Fruit fly (Drosophila melanogaster) whole organism, embryonic: Measurements from ENCODE around the gene CG2021.

Experiments used
- Aef1 ChIP-seq: fragments of 200-800 bp; sonication (Bioruptor generic); IDR thresholded peaks from 3 replicates; pipeline ENCODE4 v1.3.6; 2022; ENCODE audit warnings: missing biosample characterization, missing genetic modification characterization
- CG10267 ChIP-seq: fragments of 200-800 bp; sonication (Bioruptor generic); optimal IDR thresholded peaks from 2 replicates; lab custom pipeline; 2018; ENCODE audit warnings: missing biosample characterization, mild to moderate bottlenecking, missing genetic modification characterization, moderate library complexity
- CG10543 ChIP-seq: fragments of 200-800 bp; sonication (Bioruptor generic); optimal IDR thresholded peaks from 3 replicates; lab custom pipeline; 2017; ENCODE audit warnings: missing biosample characterization, mild to moderate bottlenecking, missing genetic modification characterization, moderate library complexity
- CG12071 ChIP-seq: fragments of 200-800 bp; sonication (Bioruptor generic); optimal IDR thresholded peaks from 3 replicates; lab custom pipeline; 2018; ENCODE audit warnings: missing biosample characterization, mild to moderate bottlenecking, missing genetic modification characterization
- CG12769 ChIP-seq: fragments of 200-800 bp; sonication (Bioruptor generic); optimal IDR thresholded peaks from 2 replicates; lab custom pipeline; 2019; ENCODE audit warnings: missing biosample characterization, mild to moderate bottlenecking, missing genetic modification characterization, moderate library complexity
- CG14441 ChIP-seq: fragments of 200-800 bp; sonication (Bioruptor generic); IDR thresholded peaks from 2 replicates; pipeline ENCODE4 v1.3.6; 2022; ENCODE audit warnings: missing biosample characterization, missing genetic modification characterization
- CG15269 ChIP-seq: fragments of 200-800 bp; sonication (Bioruptor generic); optimal IDR thresholded peaks from 2 replicates; lab custom pipeline; 2018; ENCODE audit warnings: missing biosample characterization, mild to moderate bottlenecking, missing genetic modification characterization, moderate library complexity
- CG1603 ChIP-seq: fragments of 200-800 bp; sonication (Bioruptor generic); optimal IDR thresholded peaks from 2 replicates; lab custom pipeline; 2019; ENCODE audit warnings: missing biosample characterization, mild to moderate bottlenecking, missing genetic modification characterization, moderate library complexity
- CG17359 ChIP-seq: fragments of 200-800 bp; sonication (Bioruptor generic); optimal IDR thresholded peaks from 3 replicates; lab custom pipeline; 2018; ENCODE audit warnings: missing biosample characterization, mild to moderate bottlenecking, missing genetic modification characterization, moderate library complexity
- CG17912 ChIP-seq: fragments of 200-800 bp; sonication (Bioruptor generic); optimal IDR thresholded peaks from 2 replicates; lab custom pipeline; 2018; ENCODE audit warnings: missing biosample characterization, mild to moderate bottlenecking, missing genetic modification characterization
- CG18599 ChIP-seq: fragments of 200-800 bp; sonication (Bioruptor generic); optimal IDR thresholded peaks from 3 replicates; lab custom pipeline; 2017; ENCODE audit warnings: missing biosample characterization, missing genetic modification characterization, mild to moderate bottlenecking, moderate library complexity, missing genetic modification reagents
- CG2678 ChIP-seq: fragments of 200-800 bp; sonication (Bioruptor generic); optimal IDR thresholded peaks from 3 replicates; lab custom pipeline; 2019; ENCODE audit warnings: missing biosample characterization, mild to moderate bottlenecking, missing genetic modification characterization, moderate library complexity
- CG2712 ChIP-seq: fragments of 200-800 bp; optimal IDR thresholded peaks from 3 replicates; lab custom pipeline; 2019; ENCODE audit warnings: missing biosample characterization, mild to moderate bottlenecking, missing genetic modification characterization, moderate library complexity
- CG30020 ChIP-seq: fragments of 200-800 bp; optimal IDR thresholded peaks from 2 replicates; lab custom pipeline; 2019; ENCODE audit warnings: missing biosample characterization, mild to moderate bottlenecking, missing genetic modification characterization, moderate library complexity
- CG3065 ChIP-seq: fragments of 200-800 bp; sonication (Bioruptor generic); optimal IDR thresholded peaks from 2 replicates; lab custom pipeline; 2016; ENCODE audit warnings: missing biosample characterization, missing genetic modification characterization
- CG3281 ChIP-seq: fragments of 200-800 bp; sonication (Bioruptor generic); optimal IDR thresholded peaks from 3 replicates; lab custom pipeline; 2017; ENCODE audit warnings: missing biosample characterization, mild to moderate bottlenecking, missing genetic modification characterization
- CG3995 ChIP-seq: fragments of 200-800 bp; sonication (Bioruptor generic); optimal IDR thresholded peaks from 3 replicates; lab custom pipeline; 2016; ENCODE audit warnings: missing biosample characterization, missing genetic modification characterization
- CG4820 ChIP-seq: fragments of 200-800 bp; sonication (Bioruptor generic); optimal IDR thresholded peaks from 3 replicates; lab custom pipeline; 2016; ENCODE audit warnings: missing biosample characterization, missing genetic modification characterization
- CG5180 ChIP-seq: fragments of 200-800 bp; sonication (Bioruptor generic); optimal IDR thresholded peaks from 3 replicates; lab custom pipeline; 2017; ENCODE audit warnings: missing biosample characterization, missing genetic modification characterization, mild to moderate bottlenecking, moderate library complexity, missing genetic modification reagents
- CG6813 ChIP-seq: fragments of 200-800 bp; sonication (Bioruptor generic); optimal IDR thresholded peaks from 2 replicates; lab custom pipeline; 2017; ENCODE audit warnings: missing biosample characterization, missing genetic modification characterization, mild to moderate bottlenecking, moderate library complexity, missing genetic modification reagents
- Dad ChIP-seq: fragments of 200-800 bp; sonication (Bioruptor generic); optimal IDR thresholded peaks from 3 replicates; lab custom pipeline; 2016; ENCODE audit warnings: missing biosample characterization, missing genetic modification characterization
- Dbx ChIP-seq: fragments of 200-800 bp; sonication (Bioruptor generic); IDR thresholded peaks from 3 replicates; pipeline ENCODE4 v1.3.6; 2022; ENCODE audit warnings: missing biosample characterization, missing genetic modification characterization
- Deaf1 ChIP-seq: fragments of 200-800 bp; optimal IDR thresholded peaks from 3 replicates; lab custom pipeline; 2019; ENCODE audit warnings: missing biosample characterization, mild to moderate bottlenecking, missing genetic modification characterization, moderate library complexity
- ERR ChIP-seq: fragments of 200-800 bp; sonication (Bioruptor generic); optimal IDR thresholded peaks from 2 replicates; lab custom pipeline; 2016; ENCODE audit warnings: missing biosample characterization, missing genetic modification characterization
- Fer1 ChIP-seq: fragments of 200-800 bp; sonication (Bioruptor generic); optimal IDR thresholded peaks from 2 replicates; lab custom pipeline; 2017; ENCODE audit warnings: missing biosample characterization, mild to moderate bottlenecking, missing genetic modification characterization
- GATAe ChIP-seq: fragments of 200-800 bp; sonication (Bioruptor generic); conservative IDR thresholded peaks from 2 replicates; pipeline ENCODE4 v1.3.6; 2022; ENCODE audit warnings: missing biosample characterization, missing genetic modification characterization
- Hmr ChIP-seq: fragments of 200-800 bp; sonication (Bioruptor generic); optimal IDR thresholded peaks from 3 replicates; lab custom pipeline; 2017; ENCODE audit warnings: mild to moderate bottlenecking, missing biosample characterization, missing genetic modification reagents, missing genetic modification characterization
- Hr51 ChIP-seq, 2 experiments: fragments of 200-800 bp; sonication (Bioruptor generic); optimal IDR thresholded peaks; 2 replicates in 1 of 2; 3 replicates in 1 of 2; lab custom pipeline; 2016 to 2018; ENCODE audit warnings: missing biosample characterization in 2 of 2, missing genetic modification characterization in 2 of 2, mild to moderate bottlenecking in 1 of 2, moderate library complexity in 1 of 2
- Med ChIP-seq: fragments of 200-800 bp; sonication (Bioruptor generic); peaks from one replicate; lab custom pipeline; 2016; ENCODE audit warnings: missing biosample characterization, missing genetic modification characterization, mild to moderate bottlenecking, inconsistent platforms, moderate library complexity
- PHDP ChIP-seq: fragments of 200-800 bp; sonication (Bioruptor generic); optimal IDR thresholded peaks from 3 replicates; lab custom pipeline; 2018; ENCODE audit warnings: missing biosample characterization, mild to moderate bottlenecking, missing genetic modification characterization, moderate library complexity
- Usf ChIP-seq: fragments of 200-800 bp; sonication (Bioruptor generic); optimal IDR thresholded peaks from 2 replicates; lab custom pipeline; 2017; ENCODE audit warnings: missing genotype, missing biosample characterization, missing genetic modification characterization
- ase ChIP-seq: fragments of 200-800 bp; sonication (Bioruptor generic); IDR thresholded peaks from 3 replicates; pipeline ENCODE4 v1.3.6; 2022; ENCODE audit warnings: missing biosample characterization, missing genetic modification characterization
- bbx ChIP-seq: fragments of 200-800 bp; sonication (Bioruptor generic); IDR thresholded peaks from 2 replicates; pipeline ENCODE4 v1.3.6; 2022; ENCODE audit warnings: missing biosample characterization, missing genetic modification characterization; ENCODE audit not compliant: partially characterized antibody
- br ChIP-seq: fragments of >200 bp; optimal IDR thresholded peaks from 2 replicates; lab custom pipeline; 2017
- btn ChIP-seq: fragments of 200-800 bp; sonication (Bioruptor generic); optimal IDR thresholded peaks from 2 replicates; lab custom pipeline; 2016; ENCODE audit warnings: missing biosample characterization, missing genetic modification characterization
- caup ChIP-seq: fragments of 200-800 bp; sonication (Bioruptor generic); optimal IDR thresholded peaks from 3 replicates; lab custom pipeline; 2017; ENCODE audit warnings: missing biosample characterization, mild to moderate bottlenecking, missing genetic modification characterization, moderate library complexity; ENCODE audit not compliant: severe bottlenecking
- corto ChIP-seq: fragments of 200-800 bp; sonication (Bioruptor generic); optimal IDR thresholded peaks from 2 replicates; lab custom pipeline; 2016; ENCODE audit warnings: missing biosample characterization, mild to moderate bottlenecking, missing genetic modification characterization, moderate library complexity
- ftz-f1 ChIP-seq: fragments of 200-800 bp; sonication (Bioruptor generic); optimal IDR thresholded peaks from 2 replicates; lab custom pipeline; 2016; ENCODE audit warnings: missing biosample characterization, missing genetic modification characterization
- gem ChIP-seq: fragments of 200-800 bp; sonication (Bioruptor generic); optimal IDR thresholded peaks from 2 replicates; lab custom pipeline; 2019; ENCODE audit warnings: missing biosample characterization, mild to moderate bottlenecking, missing genetic modification characterization, moderate library complexity
- grn ChIP-seq: fragments of 200-800 bp; sonication (Bioruptor generic); optimal IDR thresholded peaks from 3 replicates; lab custom pipeline; 2017; ENCODE audit warnings: missing biosample characterization, missing genetic modification characterization
- gsb ChIP-seq: fragments of 200-800 bp; sonication (Bioruptor generic); IDR thresholded peaks from 2 replicates; pipeline ENCODE4 v1.3.6; 2022; ENCODE audit warnings: missing biosample characterization, missing genetic modification characterization
- inv ChIP-seq: fragments of 200-800 bp; sonication (Bioruptor generic); IDR thresholded peaks from 2 replicates; pipeline ENCODE4 v1.3.6; 2022; ENCODE audit warnings: missing biosample characterization, missing genetic modification characterization; ENCODE audit not compliant: partially characterized antibody
- lmd ChIP-seq: fragments of 200-800 bp; sonication (Bioruptor generic); IDR thresholded peaks from 2 replicates; pipeline ENCODE4 v1.3.6; 2022; ENCODE audit warnings: missing biosample characterization, missing genetic modification characterization
- seq ChIP-seq: fragments of 200-800 bp; sonication (Bioruptor generic); IDR thresholded peaks from 2 replicates; pipeline ENCODE4 v1.3.6; 2022; ENCODE audit warnings: missing biosample characterization, missing genetic modification characterization
- sima ChIP-seq: fragments of 200-800 bp; sonication (Bioruptor generic); optimal IDR thresholded peaks from 2 replicates; lab custom pipeline; 2016; ENCODE audit warnings: missing biosample characterization, missing genetic modification characterization
- sug ChIP-seq: fragments of 200-800 bp; optimal IDR thresholded peaks from 2 replicates; lab custom pipeline; 2019; ENCODE audit warnings: missing biosample characterization, mild to moderate bottlenecking, missing genetic modification characterization, moderate library complexity
- tap ChIP-seq: fragments of 200-800 bp; optimal IDR thresholded peaks from 3 replicates; lab custom pipeline; 2019; ENCODE audit warnings: missing biosample characterization, mild to moderate bottlenecking, missing genetic modification characterization, moderate library complexity
- unc-4 ChIP-seq: fragments of 200-800 bp; sonication (Bioruptor generic); IDR thresholded peaks from 2 replicates; pipeline ENCODE4 v1.3.6; 2022; ENCODE audit warnings: missing biosample characterization, missing genetic modification characterization; ENCODE audit not compliant: partially characterized antibody
- usp ChIP-seq: fragments of >200 bp; optimal IDR thresholded peaks from 2 replicates; lab custom pipeline; 2017; ENCODE audit warnings: missing biosample characterization, missing genetic modification characterization
- z ChIP-seq: fragments of 200-800 bp; sonication (Bioruptor generic); IDR thresholded peaks from 3 replicates; pipeline ENCODE4 v1.3.6; 2022; ENCODE audit warnings: missing biosample characterization, missing genetic modification characterization

Gene CG2021

dm6 chr3L:1737898-1738322 lies 39.3 kb downstream of the CG2021 start, which contains the start of gene PIG-Wb (continued):
- TF ChIP-seq Hr51 (GFP tag; optimal IDR thresholded peaks at IDR 0.05; lab: Kevin White, UChicago) (peak in 1 of 2 experiments; percentile 26), CG10267 (tag; lab: Kevin White, UChicago) (no peak), CG12769 (tag; lab: Kevin White, UChicago) (peak; percentile 50), unc-4 (GFP tag; lab: Robert Waterston, UW) (no peak), CG15269 (tag; lab: Kevin White, UChicago) (peak; percentile 27), btn (GFP tag; lab: Kevin White, UChicago) (no peak), corto (GFP tag; lab: Kevin White, UChicago) (no peak), CG17359 (tag; lab: Kevin White, UChicago) (no peak), Dad (peak; percentile 4), CG1603 (tag; lab: Kevin White, UChicago) (peak; percentile 5), gem (tag; lab: Kevin White, UChicago) (peak; percentile 20), br (lab: Kevin White, UChicago) (no peak), CG4820 (GFP tag; lab: Kevin White, UChicago) (no peak), tap (tag; lab: Kevin White, UChicago) (peak; percentile 20), grn (GFP tag; lab: Kevin White, UChicago) (peak; percentile 93), lmd (GFP tag; lab: Robert Waterston, UW) (no peak), Med (peak; percentile 45), caup (GFP tag; lab: Kevin White, UChicago) (peak; percentile 35), Deaf1 (tag; lab: Kevin White, UChicago) (peak; percentile 58), CG2712 (tag; lab: Kevin White, UChicago) (no peak), CG30020 (tag; lab: Kevin White, UChicago) (no peak), CG17912 (no peak), CG10543 (GFP tag; lab: Kevin White, UChicago) (peak; percentile 82), Fer1 (GFP tag; lab: Kevin White, UChicago) (peak; percentile 65), usp (GFP tag; lab: Kevin White, UChicago) (no peak), Usf (GFP tag; lab: Kevin White, UChicago) (no peak), CG18599 (GFP tag; lab: Kevin White, UChicago) (peak; percentile 77), Dbx (GFP tag; lab: Robert Waterston, UW) (no peak), bbx (GFP tag; lab: Robert Waterston, UW) (no peak), CG14441 (GFP tag; lab: Robert Waterston, UW) (peak; percentile 40; the same call in 1 of the 2 replicates), inv (no peak), seq (GFP tag; lab: Robert Waterston, UW) (0 out of 2 replicates have a peak, but pooled peaks have one; percentile 21), Hmr (GFP tag; lab: Kevin White, UChicago) (peak; percentile 49), CG3065 (no peak), z (no peak), gsb (GFP tag; lab: Robert Waterston, UW) (no peak), CG2678 (peak; percentile 57), PHDP (peak; percentile 34), CG5180 (GFP tag; lab: Kevin White, UChicago) (peak; percentile 1), ERR (no peak), sima (GFP tag; lab: Kevin White, UChicago) (no peak), ase (GFP tag; lab: Robert Waterston, UW) (no peak), CG6813 (GFP tag; lab: Kevin White, UChicago) (no peak), CG3281 (GFP tag; lab: Kevin White, UChicago) (peak; percentile 33), ftz-f1 (GFP tag; lab: Kevin White, UChicago) (peak; percentile 50), sug (peak; percentile 79), CG3995 (GFP tag; lab: Kevin White, UChicago) (peak; percentile 82), GATAe (GFP tag; lab: Robert Waterston, UW) (peak; percentile 76; the same call in 1 of the 2 replicates), Aef1 (no peak), CG12071 (GFP tag; lab: Kevin White, UChicago) (no peak)
